Fruit fly (Drosophila melanogaster): Measurements from ENCODE around the gene CG6659.

- no peak for TF ChIP-seq ovo (GFP tag; optimal IDR thresholded peaks at IDR 0.05)
- TF ChIP-seq kay (GFP tag; ENCODE audit: borderline replicate concordance), result no peak
- TF ChIP-seq Hr96 (GFP tag; optimal IDR thresholded peaks at IDR 0.05), result no peak
- TF ChIP-seq CG7045 (GFP tag; optimal IDR thresholded peaks at IDR 0.05), result no peak
- TF ChIP-seq CG7101 (tag; optimal IDR thresholded peaks at IDR 0.05), result no peak
- peak; percentile 94 for TF ChIP-seq tj (GFP tag; optimal IDR thresholded peaks at IDR 0.05)
- no peak for TF ChIP-seq Mnt (GFP tag; optimal IDR thresholded peaks at IDR 0.05)
- no peak for TF ChIP-seq CG1620 (GFP tag; optimal IDR thresholded peaks at IDR 0.05)
- no peak for TF ChIP-seq cnc (optimal IDR thresholded peaks at IDR 0.05)
- TF ChIP-seq Clk (GFP tag; optimal IDR thresholded peaks at IDR 0.05), result no peak
- no peak for TF ChIP-seq Crg-1 (GFP tag; optimal IDR thresholded peaks at IDR 0.05)
- TF ChIP-seq CG14711 (tag; optimal IDR thresholded peaks at IDR 0.05), result no peak
- no peak for TF ChIP-seq cic (GFP tag; optimal IDR thresholded peaks at IDR 0.05)
Measured at dm6 chrX:18682815-18683214, 25.7 kb upstream of the CG6659 start.

Measured in whole organism, adult.